ENCODE assay signal across 1 fruit fly cellular context in genomic region chr3R:29861432-29862249, dm6.
TF ChIP-seq lines count a peak whose summit lies in the region.

Gene CG15514, minus strand, starts transcription at chr3R:29861494.
Gene RpS8, plus strand, starts transcription at chr3R:29861582.

TF ChIP-seq in whole organism, embryonic, 481 proteins besides CTCF, POLR2A, EP300 and RAD21 (continued from another document and continues in another):
- TF ChIP-seq ab (GFP tag; optimal IDR thresholded peaks at IDR 0.05; lab: Kevin White, UChicago) (no peak), Sin3A (optimal IDR thresholded peaks at IDR 0.05; lab: Kevin White, UChicago) (peak; percentile 70), Side (GFP tag; optimal IDR thresholded peaks at IDR 0.05; lab: Kevin White, UChicago) (peak; percentile 42), lbe (GFP tag; optimal IDR thresholded peaks at IDR 0.05; lab: Kevin White, UChicago) (no peak), CG2202 (tag; optimal IDR thresholded peaks at IDR 0.05; lab: Kevin White, UChicago) (peak; percentile 38), rib (GFP tag; IDR thresholded peaks at IDR 0.05; lab: Robert Waterston, UW) (no peak), D19B (GFP tag; optimal IDR thresholded peaks at IDR 0.05; lab: Kevin White, UChicago) (peak; percentile 49), CG11247 (GFP tag; IDR thresholded peaks at IDR 0.05; lab: Robert Waterston, UW) (0 out of 2 replicates have a peak, but pooled peaks have one; percentile 28), tio (GFP tag; optimal IDR thresholded peaks at IDR 0.05; lab: Kevin White, UChicago) (no peak), CG30020 (tag; optimal IDR thresholded peaks at IDR 0.05; lab: Kevin White, UChicago) (peak; percentile 72), Rx (GFP tag; IDR thresholded peaks at IDR 0.05; lab: Robert Waterston, UW) (peak; percentile 24; the same call in 1 of the 2 replicates), CG12155 (GFP tag; optimal IDR thresholded peaks at IDR 0.05; lab: Kevin White, UChicago) (peak; percentile 19), CG6813 (GFP tag; optimal IDR thresholded peaks at IDR 0.05; lab: Kevin White, UChicago) (peak; percentile 49), dm (GFP tag; optimal IDR thresholded peaks at IDR 0.05; lab: Kevin White, UChicago) (peak; percentile 99), CG11560 (tag; IDR thresholded peaks at IDR 0.05; lab: Robert Waterston, UW) (no peak), Ravus (GFP tag; IDR thresholded peaks at IDR 0.05; lab: Robert Waterston, UW) (no peak), gem (tag; optimal IDR thresholded peaks at IDR 0.05; lab: Kevin White, UChicago) (no peak), CG17568 (GFP tag; optimal IDR thresholded peaks at IDR 0.05; lab: Kevin White, UChicago) (no peak), slp2 (GFP tag; optimal IDR thresholded peaks at IDR 0.05; lab: Kevin White, UChicago) (peak; percentile 19), scrt (GFP tag; optimal IDR thresholded peaks at IDR 0.05; lab: Kevin White, UChicago) (peak; percentile 51), CG3163 (GFP tag; optimal IDR thresholded peaks at IDR 0.05; lab: Kevin White, UChicago) (no peak), Sox102F (GFP tag; optimal IDR thresholded peaks at IDR 0.05; lab: Kevin White, UChicago) (peak; percentile 46), Spps (tag; optimal IDR thresholded peaks at IDR 0.05; lab: Kevin White, UChicago) (no peak), Dip3 (GFP tag; optimal IDR thresholded peaks at IDR 0.05; lab: Kevin White, UChicago) (peak; percentile 48), onecut (GFP tag; IDR thresholded peaks at IDR 0.05; lab: Robert Waterston, UW) (peak; percentile 67), CG7745 (tag; optimal IDR thresholded peaks at IDR 0.05; lab: Kevin White, UChicago) (no peak), Mes4 (GFP tag; optimal IDR thresholded peaks at IDR 0.05; lab: Kevin White, UChicago) (peak; percentile 78), Chrac-16 (GFP tag; optimal IDR thresholded peaks at IDR 0.05; lab: Kevin White, UChicago) (no peak), CG10654 (GFP tag; optimal IDR thresholded peaks at IDR 0.05; lab: Kevin White, UChicago) (peak; percentile 51), CG3281 (GFP tag; optimal IDR thresholded peaks at IDR 0.05; lab: Kevin White, UChicago) (peak; percentile 57), vvl (GFP tag; IDR thresholded peaks at IDR 0.05; lab: Robert Waterston, UW) (peak; percentile 55; the same call in 1 of the 2 replicates), sc (optimal IDR thresholded peaks at IDR 0.05; lab: Kevin White, UChicago) (no peak), sc (GFP tag; optimal IDR thresholded peaks at IDR 0.05; lab: Kevin White, UChicago) (peak; percentile 17), CG9932 (GFP tag; IDR thresholded peaks at IDR 0.05; lab: Robert Waterston, UW) (peak; percentile 65), Doc3 (GFP tag; IDR thresholded peaks at IDR 0.05; lab: Robert Waterston, UW; ENCODE audit: partially characterized antibody) (no peak), dimm (GFP tag; IDR thresholded peaks at IDR 0.05; lab: Robert Waterston, UW) (no peak), Lim3 (GFP tag; IDR thresholded peaks at IDR 0.05; lab: Robert Waterston, UW) (no peak), CG6765 (GFP tag; optimal IDR thresholded peaks at IDR 0.05; lab: Kevin White, UChicago) (peak; percentile 69), Hsf (GFP tag; optimal IDR thresholded peaks at IDR 0.05; lab: Kevin White, UChicago) (peak; percentile 3), Dek (tag; optimal IDR thresholded peaks at IDR 0.05; lab: Kevin White, UChicago) (peak; percentile 45), Hmr (GFP tag; optimal IDR thresholded peaks at IDR 0.05; lab: Kevin White, UChicago) (peak; percentile 80), Hmx (GFP tag; optimal IDR thresholded peaks at IDR 0.05; lab: Kevin White, UChicago) (no peak), zfh2 (GFP tag; optimal IDR thresholded peaks at IDR 0.05; lab: Kevin White, UChicago) (no peak), ind (GFP tag; optimal IDR thresholded peaks at IDR 0.05; lab: Kevin White, UChicago) (peak; percentile 42), Bgb (GFP tag; IDR thresholded peaks at IDR 0.05; lab: Robert Waterston, UW; ENCODE audit: partially characterized antibody) (0 out of 2 replicates have a peak, but pooled peaks have one; percentile 20), CG2712 (tag; optimal IDR thresholded peaks at IDR 0.05; lab: Kevin White, UChicago) (peak; percentile 44), CoRest (tag; optimal IDR thresholded peaks at IDR 0.05; lab: Kevin White, UChicago) (peak; percentile 68), ftz-f1 (GFP tag; optimal IDR thresholded peaks at IDR 0.05; lab: Kevin White, UChicago) (no peak), CG18764 (GFP tag; optimal IDR thresholded peaks at IDR 0.05; lab: Kevin White, UChicago) (peak; percentile 18), CG2678 (tag; optimal IDR thresholded peaks at IDR 0.05; lab: Kevin White, UChicago) (peak; percentile 83), sob (GFP tag; IDR thresholded peaks at IDR 0.05; lab: Robert Waterston, UW) (peak; percentile 52; the same call in 1 of the 2 replicates), CG3838 (GFP tag; optimal IDR thresholded peaks at IDR 0.05; lab: Kevin White, UChicago) (no peak), Fer3 (tag; optimal IDR thresholded peaks at IDR 0.05; lab: Kevin White, UChicago) (peak; percentile 41), Hr39 (optimal IDR thresholded peaks at IDR 0.05; lab: Kevin White, UChicago) (no peak), CG15514 (GFP tag; optimal IDR thresholded peaks at IDR 0.05; lab: Kevin White, UChicago) (no peak), CG2875 (GFP tag; optimal IDR thresholded peaks at IDR 0.05; lab: Kevin White, UChicago) (peak; percentile 57), abd-A (tag; optimal IDR thresholded peaks at IDR 0.05; lab: Kevin White, UChicago) (no peak), CG18262 (tag; optimal IDR thresholded peaks at IDR 0.05; lab: Kevin White, UChicago) (peak; percentile 33), CG7271 (tag; optimal IDR thresholded peaks at IDR 0.05; lab: Kevin White, UChicago) (peak; percentile 2), gro (GFP tag; optimal IDR thresholded peaks at IDR 0.05; lab: Kevin White, UChicago) (no peak), CG31224 (GFP tag; IDR thresholded peaks at IDR 0.05; lab: Robert Waterston, UW) (0 out of 2 replicates have a peak, but pooled peaks have one; percentile 38), CG1832 (GFP tag; optimal IDR thresholded peaks at IDR 0.05; lab: Kevin White, UChicago) (no peak), CG8765 (GFP tag; IDR thresholded peaks at IDR 0.05; lab: Robert Waterston, UW) (no peak), gcm2 (GFP tag; optimal IDR thresholded peaks at IDR 0.05; lab: Kevin White, UChicago) (no peak), aop (GFP tag; IDR thresholded peaks at IDR 0.05; lab: Robert Waterston, UW) (no peak), CG14014 (GFP tag; IDR thresholded peaks at IDR 0.05; lab: Robert Waterston, UW) (peak; percentile 63), CG18011 (GFP tag; optimal IDR thresholded peaks at IDR 0.05; lab: Kevin White, UChicago) (no peak), CG18619 (GFP tag; optimal IDR thresholded peaks at IDR 0.05; lab: Kevin White, UChicago) (peak; percentile 72), CG13775 (GFP tag; optimal IDR thresholded peaks at IDR 0.05; lab: Kevin White, UChicago) (peak; percentile 67), wdn (GFP tag; IDR thresholded peaks at IDR 0.05; lab: Robert Waterston, UW) (0 out of 2 replicates have a peak, but pooled peaks have one; percentile 4), Bteb2 (GFP tag; optimal IDR thresholded peaks at IDR 0.05; lab: Kevin White, UChicago) (no peak), CG6272 (GFP tag; IDR thresholded peaks at IDR 0.05; lab: Robert Waterston, UW) (no peak), esg (GFP tag; conservative IDR thresholded peaks at IDR 0.05; lab: Robert Waterston, UW) (no peak; the same call in 1 of the 2 replicates), Sry-β (GFP tag; optimal IDR thresholded peaks at IDR 0.05; lab: Kevin White, UChicago) (no peak), pan (optimal IDR thresholded peaks at IDR 0.05; lab: Kevin White, UChicago) (no peak), pan (GFP tag; optimal IDR thresholded peaks at IDR 0.05 in 1 of 2, IDR thresholded peaks at IDR 0.05 in 1 of 2) (peak in 1 of 2 experiments; percentile 54), CG17359 (tag; optimal IDR thresholded peaks at IDR 0.05; lab: Kevin White, UChicago) (peak; percentile 57), Meics (GFP tag; optimal IDR thresholded peaks at IDR 0.05; lab: Kevin White, UChicago) (peak; percentile 82), jing (GFP tag; optimal IDR thresholded peaks at IDR 0.05; lab: Kevin White, UChicago) (no peak), Scr (GFP tag; IDR thresholded peaks at IDR 0.05; lab: Robert Waterston, UW; ENCODE audit: partially characterized antibody) (no peak), CG7839 (tag; optimal IDR thresholded peaks at IDR 0.05; lab: Kevin White, UChicago) (peak; percentile 47), hb (GFP tag; IDR thresholded peaks at IDR 0.05; lab: Robert Waterston, UW; ENCODE audit: partially characterized antibody) (no peak), CG8359 (GFP tag; optimal IDR thresholded peaks at IDR 0.05; lab: Kevin White, UChicago; ENCODE audit: borderline replicate concordance) (peak; percentile 14), CG16779 (GFP tag; IDR thresholded peaks at IDR 0.05; lab: Robert Waterston, UW) (no peak), ase (GFP tag; IDR thresholded peaks at IDR 0.05; lab: Robert Waterston, UW) (no peak), phol (tag; optimal IDR thresholded peaks at IDR 0.05; lab: Kevin White, UChicago) (peak; percentile 75), eyg (GFP tag; optimal IDR thresholded peaks at IDR 0.05; lab: Kevin White, UChicago) (peak; percentile 39), sima (GFP tag; optimal IDR thresholded peaks at IDR 0.05; lab: Kevin White, UChicago) (no peak), CG5245 (GFP tag; optimal IDR thresholded peaks at IDR 0.05; lab: Kevin White, UChicago) (no peak), Ptx1 (GFP tag; IDR thresholded peaks at IDR 0.05; lab: Robert Waterston, UW) (peak; percentile 37; the same call in 1 of the 2 replicates), PHDP (tag; optimal IDR thresholded peaks at IDR 0.05; lab: Kevin White, UChicago) (peak; percentile 57), grn (GFP tag; optimal IDR thresholded peaks at IDR 0.05; lab: Kevin White, UChicago) (no peak), croc (GFP tag; conservative IDR thresholded peaks at IDR 0.05; lab: Robert Waterston, UW) (no peak), Aef1 (GFP tag; IDR thresholded peaks at IDR 0.05; lab: Robert Waterston, UW) (peak; percentile 45; the same call in 1 of the 3 replicates), BEAF-32 (GFP tag; optimal IDR thresholded peaks at IDR 0.05; lab: Kevin White, UChicago) (peak; percentile 52), Deaf1 (tag; optimal IDR thresholded peaks at IDR 0.05; lab: Kevin White, UChicago) (no peak), CG12659 (GFP tag; optimal IDR thresholded peaks at IDR 0.05; lab: Kevin White, UChicago) (peak; percentile 88), CG9817 (tag; optimal IDR thresholded peaks at IDR 0.05; lab: Kevin White, UChicago) (peak; percentile 63), pfk (GFP tag; optimal IDR thresholded peaks at IDR 0.05; lab: Kevin White, UChicago) (peak; percentile 51), Ada2b (GFP tag; IDR thresholded peaks at IDR 0.05; lab: Robert Waterston, UW) (no peak), Gug (GFP tag; IDR thresholded peaks at IDR 0.05; lab: Robert Waterston, UW) (peak; percentile 11; the same call in 1 of the 4 replicates), gt (GFP tag; IDR thresholded peaks at IDR 0.05; lab: Robert Waterston, UW) (no peak), CG7556 (GFP tag; optimal IDR thresholded peaks at IDR 0.05; lab: Kevin White, UChicago) (peak; percentile 60), Ets97D (GFP tag; optimal IDR thresholded peaks at IDR 0.05; lab: Kevin White, UChicago) (peak; percentile 97), CG14441 (GFP tag; IDR thresholded peaks at IDR 0.05; lab: Robert Waterston, UW) (no peak), CG33213 (GFP tag; optimal IDR thresholded peaks at IDR 0.05; lab: Kevin White, UChicago) (no peak), CG11398 (GFP tag; optimal IDR thresholded peaks at IDR 0.05; lab: Kevin White, UChicago) (no peak), pb (GFP tag; optimal IDR thresholded peaks at IDR 0.05; lab: Kevin White, UChicago) (no peak), unc-4 (GFP tag; IDR thresholded peaks at IDR 0.05; lab: Robert Waterston, UW; ENCODE audit: partially characterized antibody) (no peak), CG4707 (GFP tag; optimal IDR thresholded peaks at IDR 0.05; lab: Kevin White, UChicago) (peak; percentile 34), peb (GFP tag; IDR thresholded peaks at IDR 0.05; lab: Robert Waterston, UW) (no peak), h (optimal IDR thresholded peaks at IDR 0.05; lab: Kevin White, UChicago) (no peak), fd102C (GFP tag; optimal IDR thresholded peaks at IDR 0.05; lab: Kevin White, UChicago) (no peak), nerfin-2 (GFP tag; IDR thresholded peaks at IDR 0.05; lab: Robert Waterston, UW; ENCODE audit: partially characterized antibody) (no peak), nerfin-1 (tag; optimal IDR thresholded peaks at IDR 0.05; lab: Kevin White, UChicago) (peak; percentile 72), inv (GFP tag; IDR thresholded peaks at IDR 0.05; lab: Robert Waterston, UW; ENCODE audit: partially characterized antibody) (no peak), crol (GFP tag; IDR thresholded peaks at IDR 0.05; lab: Robert Waterston, UW) (no peak), bowl (GFP tag; IDR thresholded peaks at IDR 0.05; lab: Robert Waterston, UW) (no peak), CG15011 (GFP tag; optimal IDR thresholded peaks at IDR 0.05; lab: Kevin White, UChicago) (no peak), CG15073 (GFP tag; optimal IDR thresholded peaks at IDR 0.05; lab: Kevin White, UChicago) (no peak), ash1 (GFP tag; optimal IDR thresholded peaks at IDR 0.05; lab: Kevin White, UChicago) (peak; percentile 31), Xbp1 (GFP tag; optimal IDR thresholded peaks at IDR 0.05; lab: Kevin White, UChicago) (peak; percentile 64), E2f2 (GFP tag; IDR thresholded peaks at IDR 0.05; lab: Robert Waterston, UW) (peak; percentile 72), CG10321 (GFP tag; IDR thresholded peaks at IDR 0.05; lab: Robert Waterston, UW) (no peak), sisA (GFP tag; IDR thresholded peaks at IDR 0.05; lab: Robert Waterston, UW) (peak; percentile 7; the same call in 1 of the 2 replicates), CG17802 (tag; optimal IDR thresholded peaks at IDR 0.05; lab: Kevin White, UChicago) (peak; percentile 33), br (optimal IDR thresholded peaks at IDR 0.05; lab: Kevin White, UChicago) (no peak), Gsc (GFP tag; IDR thresholded peaks at IDR 0.05; lab: Robert Waterston, UW) (no peak), CG4617 (GFP tag; optimal IDR thresholded peaks at IDR 0.05; lab: Kevin White, UChicago; ENCODE audit: borderline replicate concordance) (peak; percentile 55), shn (GFP tag; optimal IDR thresholded peaks at IDR 0.05; lab: Kevin White, UChicago) (no peak), CG34422 (GFP tag; IDR thresholded peaks at IDR 0.05; lab: Robert Waterston, UW) (peak; percentile 62; the same call in 1 of the 3 replicates), CG9437 (GFP tag; optimal IDR thresholded peaks at IDR 0.05; lab: Kevin White, UChicago) (no peak)
